Fruit fly (Drosophila melanogaster): ENCODE data around the gene side-VII.

- no peak for TF ChIP-seq tj (GFP tag; optimal IDR thresholded peaks at IDR 0.05)
- no peak for TF ChIP-seq toe (GFP tag; optimal IDR thresholded peaks at IDR 0.05)
- no peak for TF ChIP-seq pad (GFP tag; optimal IDR thresholded peaks at IDR 0.05)
- no peak for TF ChIP-seq Clk (GFP tag; optimal IDR thresholded peaks at IDR 0.05)
- TF ChIP-seq CG33017 (tag; optimal IDR thresholded peaks at IDR 0.05) = no peak
- no peak for TF ChIP-seq CG12768 (GFP tag; optimal IDR thresholded peaks at IDR 0.05)
- no peak for TF ChIP-seq kay (GFP tag; ENCODE audit: borderline replicate concordance)
- no peak for TF ChIP-seq cic (GFP tag; optimal IDR thresholded peaks at IDR 0.05)
- TF ChIP-seq CG7101 (tag; optimal IDR thresholded peaks at IDR 0.05) = no peak
- TF ChIP-seq CG1620 (GFP tag; optimal IDR thresholded peaks at IDR 0.05) = no peak
- no peak for TF ChIP-seq ovo (GFP tag; optimal IDR thresholded peaks at IDR 0.05)
These were observed 16.4 kb upstream of the side-VII start, which contains the start of the genes Alg12 and Rpt3R for dm6 chr3R:9756187-9756586.
